Worm (Caenorhabditis elegans): Measurements from ENCODE around the gene F44E2.8.

The F44E2.8 gene

ce11 chrIII:8801864-8802818, 47.5 kb downstream of the F44E2.8 start (continued):
- peak; percentile 92 for TF ChIP-seq nhr-25 (tag; optimal IDR thresholded peaks at IDR 0.05; ENCODE audit: borderline replicate concordance, insufficient read depth)
- TF ChIP-seq nhr-237 (tag; optimal IDR thresholded peaks at IDR 0.05), result peak; percentile 26
- peak; percentile 47; the same call in 1 of the 2 replicates for TF ChIP-seq nhr-41 (GFP tag; IDR thresholded peaks at IDR 0.05)
- no peak for TF ChIP-seq R02D3.7 (tag; optimal IDR thresholded peaks at IDR 0.05)
- TF ChIP-seq ceh-28 (tag; optimal IDR thresholded peaks at IDR 0.05), result peak; percentile 68
- TF ChIP-seq tra-1 (GFP tag; IDR thresholded peaks at IDR 0.05), result peak; percentile 70
- 0 out of 2 replicates have a peak, but pooled peaks have one; percentile 3 for TF ChIP-seq lim-7 (GFP tag; IDR thresholded peaks at IDR 0.05)
- peak; percentile 97 for TF ChIP-seq mep-1 (tag; optimal IDR thresholded peaks at IDR 0.05)

DNA sequence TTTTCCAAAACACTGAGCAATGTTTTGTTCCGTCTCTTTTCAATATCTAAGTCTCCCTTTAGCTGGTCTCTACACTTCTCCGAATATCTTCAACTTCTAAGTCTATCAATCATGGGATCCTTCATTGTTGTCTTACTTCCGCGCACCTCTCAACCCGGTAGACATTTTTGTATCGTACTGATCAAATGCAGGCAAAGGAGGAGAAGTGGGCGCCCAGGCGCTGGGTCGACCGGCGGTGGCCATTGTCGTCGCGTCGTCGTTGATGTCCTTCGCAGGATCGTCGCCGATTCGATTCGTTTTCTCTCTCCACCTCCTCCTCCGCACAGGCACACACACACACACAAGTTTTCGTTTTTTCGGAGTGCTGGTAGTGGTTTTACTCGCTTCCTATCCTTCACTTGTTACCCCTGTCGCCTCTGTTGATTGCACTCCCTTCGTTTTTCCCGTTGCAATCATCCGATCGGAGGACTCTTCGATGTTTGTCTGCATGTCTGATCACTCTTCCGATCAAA, 48.3 kb downstream of the F44E2.8 start:
- TF ChIP-seq saeg-2 (GFP tag; IDR thresholded peaks at IDR 0.05), result no peak
- peak; percentile 94 for TF ChIP-seq aha-1 (tag)
- no peak for TF ChIP-seq F44E2.7 (GFP tag; IDR thresholded peaks at IDR 0.05)
- no peak for TF ChIP-seq nhr-237 (tag; optimal IDR thresholded peaks at IDR 0.05)
- no peak for TF ChIP-seq dve-1 (tag; optimal IDR thresholded peaks at IDR 0.05; ENCODE audit: insufficient read depth)
- no peak for TF ChIP-seq ZK546.5 (tag; optimal IDR thresholded peaks at IDR 0.05)
- TF ChIP-seq fos-1 (tag; optimal IDR thresholded peaks at IDR 0.05), result no peak
- TF ChIP-seq mxl-2 (GFP tag; conservative IDR thresholded peaks at IDR 0.05), result 0 out of 2 replicates have a peak, but pooled peaks have one; percentile 39
- peak; percentile 78; the same call in 1 of the 2 replicates for TF ChIP-seq set-16 (GFP tag; IDR thresholded peaks at IDR 0.05)
- no peak for TF ChIP-seq spr-1 (tag; optimal IDR thresholded peaks at IDR 0.05)
- no peak for TF ChIP-seq hif-1 (tag; optimal IDR thresholded peaks at IDR 0.05)
- no peak for TF ChIP-seq ceh-28 (tag; optimal IDR thresholded peaks at IDR 0.05)
- no peak for TF ChIP-seq skn-1 (tag; optimal IDR thresholded peaks at IDR 0.05)
- TF ChIP-seq lir-3 (tag; optimal IDR thresholded peaks at IDR 0.05), result no peak
- no peak for TF ChIP-seq hlh-30 (tag; optimal IDR thresholded peaks at IDR 0.05; ENCODE audit: insufficient read depth)
- TF ChIP-seq unc-62 (GFP tag; optimal IDR thresholded peaks at IDR 0.05 in 1 of 2), result peak in 1 of 2 experiments; percentile 40
- no peak for TF ChIP-seq unc-62 (tag; optimal IDR thresholded peaks at IDR 0.05)
- TF ChIP-seq ceh-62 (tag; optimal IDR thresholded peaks at IDR 0.05), result no peak
- no peak for TF ChIP-seq pha-4 (GFP tag; IDR thresholded peaks at IDR 0.05)
- TF ChIP-seq pha-4 (tag; optimal IDR thresholded peaks at IDR 0.05), result no peak
- TF ChIP-seq nhr-76 (tag; optimal IDR thresholded peaks at IDR 0.05), result no peak

- TF ChIP-seq nhr-28 (tag; optimal IDR thresholded peaks at IDR 0.05) (peak; percentile 56), dmd-6 (GFP tag; IDR thresholded peaks at IDR 0.05) (0 out of 2 replicates have a peak, but pooled peaks have one; percentile 7), nhr-25 (tag; optimal IDR thresholded peaks at IDR 0.05; ENCODE audit: borderline replicate concordance, insufficient read depth) (peak; percentile 17), dmd-8 (GFP tag; IDR thresholded peaks at IDR 0.05) (no peak), mes-2 (tag; optimal IDR thresholded peaks at IDR 0.05; ENCODE audit: poor library complexity, severe bottlenecking) (peak; percentile 18), nhr-6 (tag; optimal IDR thresholded peaks at IDR 0.05) (peak; percentile 37)
Measured at ce11 chrIII:8800796-8801083, 48.9 kb downstream of the F44E2.8 start.

DNA sequence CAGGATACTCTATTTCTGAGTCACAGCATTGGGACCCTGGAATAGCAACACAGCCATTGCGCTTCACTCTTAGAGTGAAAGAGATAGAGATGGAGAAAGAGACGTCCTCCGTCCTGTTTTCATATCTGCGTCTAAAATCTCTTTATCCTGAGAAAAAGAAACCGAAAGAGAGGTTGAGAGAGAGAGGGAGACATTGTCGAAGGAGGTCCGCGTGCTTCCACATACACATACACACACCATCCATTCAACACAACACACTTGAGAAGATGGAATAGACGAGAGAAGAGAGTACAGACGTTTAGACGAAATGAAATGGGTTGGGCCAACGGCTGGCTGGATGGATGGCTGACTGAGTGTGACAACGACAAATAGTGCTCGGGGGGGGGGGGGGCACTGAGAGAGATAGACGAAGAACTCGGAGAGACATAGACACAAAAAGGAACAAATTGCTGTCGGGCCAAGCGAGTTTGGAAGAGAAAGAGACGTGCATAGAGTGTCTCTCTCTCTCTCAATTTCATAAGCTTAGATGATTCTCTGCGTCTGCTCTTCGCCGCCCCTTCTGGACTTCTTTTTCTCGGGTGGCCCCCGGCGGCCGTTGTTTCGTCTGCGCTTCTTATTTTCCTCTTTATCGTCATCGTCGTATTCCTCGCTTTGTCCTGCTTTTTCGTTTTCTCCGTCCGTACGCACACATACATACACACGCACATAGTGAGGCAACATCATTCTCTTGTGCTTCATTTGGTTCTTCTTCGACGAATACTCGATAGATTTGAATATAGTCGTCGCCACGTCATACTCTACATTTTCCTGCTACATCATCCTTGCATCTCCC, 49.5 kb downstream of the F44E2.8 start, which contains the start of gene F54F2.6:
Gene F54F2.6, minus strand, starts transcription at position 738 of the 832 bp plus-strand sequence.
- TF ChIP-seq F44E2.7 (GFP tag; IDR thresholded peaks at IDR 0.05), result no peak
- TF ChIP-seq hmg-1.1 (GFP tag; IDR thresholded peaks at IDR 0.05), result peak; percentile 77
- TF ChIP-seq unc-39 (tag; optimal IDR thresholded peaks at IDR 0.05), result no peak
- TF ChIP-seq spr-3 (GFP tag; optimal IDR thresholded peaks at IDR 0.05), result peak; percentile 10
- no peak for TF ChIP-seq lim-7 (GFP tag; IDR thresholded peaks at IDR 0.05)
- TF ChIP-seq mxl-3 (GFP tag; optimal IDR thresholded peaks at IDR 0.05), result peak; percentile 89
- TF ChIP-seq zfp-3 (GFP tag; conservative IDR thresholded peaks at IDR 0.05), result no peak
- peak; percentile 65 for TF ChIP-seq nhr-28 (tag; optimal IDR thresholded peaks at IDR 0.05)
- TF ChIP-seq daf-19 (GFP tag; conservative IDR thresholded peaks at IDR 0.05), result no peak
- no peak for TF ChIP-seq skn-1 (tag; optimal IDR thresholded peaks at IDR 0.05)
- peak; percentile 10 for TF ChIP-seq nhr-77 (tag; optimal IDR thresholded peaks at IDR 0.05)
- TF ChIP-seq dpl-1 (GFP tag; optimal IDR thresholded peaks at IDR 0.05), result peak; percentile 33
- TF ChIP-seq rbr-2 (tag; optimal IDR thresholded peaks at IDR 0.05), result peak; percentile 93
- TF ChIP-seq daf-16 (GFP tag; optimal IDR thresholded peaks at IDR 0.05), result peak; percentile 20 to 93
- TF ChIP-seq daf-16 (tag; optimal IDR thresholded peaks at IDR 0.05), result peak; percentile 8
